Worm (Caenorhabditis elegans) whole organism, L4 larva: ENCODE measurements around the gene Y51A2D.18.

ENCODE experiments used
- D1046.2 ChIP-seq: fragments of 200-800 bp; sonication (Bioruptor generic); IDR thresholded peaks from 2 replicates; pipeline ENCODE4 v1.3.6; 2022; ENCODE audit warnings: missing genetic modification characterization, missing compliant biosample characterization
- R02D3.7 ChIP-seq: fragments of 150-350 bp; sonication (generic microtip); optimal IDR thresholded peaks from 3 replicates; lab custom pipeline; 2014; ENCODE audit warnings: missing biosample characterization, missing genetic modification characterization
- T20F7.1 ChIP-seq: fragments of 200-800 bp; sonication (Bioruptor generic); optimal IDR thresholded peaks from 2 replicates; lab custom pipeline; 2018; ENCODE audit warnings: mild to moderate bottlenecking, missing genetic modification characterization, missing compliant biosample characterization
- T26A8.4 ChIP-seq: fragments of 200-800 bp; sonication (Bioruptor generic); IDR thresholded peaks from 2 replicates; pipeline ENCODE4 v1.3.6; 2022; ENCODE audit warnings: missing genetic modification characterization, missing compliant biosample characterization
- Y75B8A.6 ChIP-seq: fragments of 200-800 bp; sonication (Bioruptor generic); IDR thresholded peaks from 2 replicates; pipeline ENCODE4 v1.3.6; 2022; ENCODE audit warnings: missing genetic modification reagents, missing genetic modification characterization, missing compliant biosample characterization
- ZK337.2 ChIP-seq: fragments of 200-800 bp; sonication (Bioruptor generic); IDR thresholded peaks from 2 replicates; pipeline ENCODE4 v1.3.6; 2022; ENCODE audit warnings: missing genetic modification reagents, missing genetic modification characterization, missing compliant biosample characterization
- aha-1 ChIP-seq: fragments of 150-350 bp; peaks from one replicate; lab custom pipeline; 2014; ENCODE audit warnings: missing biosample characterization, missing genetic modification characterization
- ceh-28 ChIP-seq: fragments of 150-350 bp; optimal IDR thresholded peaks from 2 replicates; lab custom pipeline; 2014; ENCODE audit warnings: missing biosample characterization, missing genetic modification reagents, missing genetic modification characterization
- ceh-32 ChIP-seq: sonication (generic microtip); optimal IDR thresholded peaks from 2 replicates; lab custom pipeline; 2016; ENCODE audit warnings: mild to moderate bottlenecking, missing genetic modification characterization, missing compliant biosample characterization; ENCODE audit not compliant: poor library complexity
- ceh-62 ChIP-seq: sonication (generic microtip); optimal IDR thresholded peaks from 2 replicates; lab custom pipeline; 2017; ENCODE audit warnings: missing biosample characterization, missing genetic modification characterization
- daf-16 ChIP-seq, 3 experiments: sonication (generic microtip); optimal IDR thresholded peaks; 2 replicates each; lab custom pipeline; 2016 to 2017; ENCODE audit warnings: missing genetic modification characterization in 3 of 3, missing genetic modification reagents in 3 of 3, mild to moderate bottlenecking in 2 of 3, missing compliant biosample characterization in 2 of 3, missing biosample characterization in 1 of 3, moderate library complexity in 1 of 3
- daf-19 ChIP-seq: fragments of 200-800 bp; sonication (Bioruptor generic); conservative IDR thresholded peaks from 2 replicates; pipeline ENCODE4 v1.3.6; 2022; ENCODE audit warnings: missing genetic modification characterization, missing compliant biosample characterization
- dmd-9 ChIP-seq: fragments of 200-800 bp; sonication (Bioruptor generic); IDR thresholded peaks from 2 replicates; pipeline ENCODE4 v1.3.6; 2022; ENCODE audit warnings: missing genetic modification reagents, missing genetic modification characterization, missing compliant biosample characterization
- dpl-1 ChIP-seq: fragments of 150-350 bp; optimal IDR thresholded peaks from 2 replicates; lab custom pipeline; 2014; ENCODE audit warnings: missing biosample characterization, missing genetic modification reagents, missing genetic modification characterization
- duxl-1 ChIP-seq: sonication (generic microtip); optimal IDR thresholded peaks from 2 replicates; lab custom pipeline; 2016; ENCODE audit warnings: mild to moderate bottlenecking, missing genetic modification characterization, moderate library complexity, missing compliant biosample characterization; ENCODE audit not compliant: poor library complexity
- dve-1 ChIP-seq: sonication (generic microtip); optimal IDR thresholded peaks from 2 replicates; lab custom pipeline; 2017; ENCODE audit warnings: antibody characterized with exemption, mild to moderate bottlenecking, missing genetic modification characterization, missing compliant biosample characterization; ENCODE audit not compliant: insufficient read depth
- egl-43 ChIP-seq: fragments of 200-800 bp; sonication (Bioruptor generic); IDR thresholded peaks from 2 replicates; pipeline ENCODE4 v1.3.6; 2022; ENCODE audit warnings: missing genetic modification reagents, missing genetic modification characterization, missing compliant biosample characterization
- fkh-10 ChIP-seq: fragments of 150-350 bp; optimal IDR thresholded peaks from 2 replicates; lab custom pipeline; 2014; ENCODE audit warnings: missing biosample characterization, missing genetic modification reagents, missing genetic modification characterization
- hlh-11 ChIP-seq: fragments of 200-800 bp; sonication (Bioruptor generic); optimal IDR thresholded peaks from 2 replicates; lab custom pipeline; 2018; ENCODE audit warnings: mild to moderate bottlenecking, missing genetic modification characterization, missing compliant biosample characterization
- jun-1 ChIP-seq: fragments of 150-350 bp; optimal IDR thresholded peaks from 2 replicates; lab custom pipeline; 2014; ENCODE audit warnings: missing biosample characterization, missing genetic modification reagents, missing genetic modification characterization
- lin-1 ChIP-seq: fragments of 200-800 bp; sonication (Bioruptor generic); IDR thresholded peaks from 2 replicates; pipeline ENCODE4 v1.3.6; 2022; ENCODE audit warnings: missing genetic modification reagents, missing genetic modification characterization, missing compliant biosample characterization
- lin-13 ChIP-seq: fragments of 150-350 bp; optimal IDR thresholded peaks from 2 replicates; lab custom pipeline; 2014; ENCODE audit warnings: missing biosample characterization, missing genetic modification reagents, missing genetic modification characterization
- lin-15B ChIP-seq: fragments of 150-350 bp; sonication (generic microtip); optimal IDR thresholded peaks from 3 replicates; lab custom pipeline; 2014; ENCODE audit warnings: missing biosample characterization, missing genetic modification characterization
- lin-39 ChIP-seq: fragments of 150-350 bp; optimal IDR thresholded peaks from 2 replicates; lab custom pipeline; 2014; ENCODE audit warnings: missing biosample characterization, missing genetic modification reagents, missing genetic modification characterization
- lsy-2 ChIP-seq, 2 experiments: fragments of 150-350 bp in 1 of 2; sonication (generic microtip) in 1 of 2; optimal IDR thresholded peaks; 2 replicates each; lab custom pipeline; 2014 to 2017; ENCODE audit warnings: missing biosample characterization in 2 of 2, missing genetic modification characterization in 2 of 2
- madf-5 ChIP-seq, 2 experiments: fragments of 200-800 bp; sonication (Bioruptor generic); IDR thresholded peaks; 2 replicates each; pipeline ENCODE4 v1.3.6; 2022; ENCODE audit warnings: missing compliant biosample characterization in 2 of 2, missing genetic modification characterization in 2 of 2
- madf-9 ChIP-seq: fragments of 200-800 bp; sonication (Bioruptor generic); conservative IDR thresholded peaks from 2 replicates; pipeline ENCODE4 v1.3.6; 2022; ENCODE audit warnings: missing genetic modification reagents, missing genetic modification characterization, missing compliant biosample characterization
- mes-2 ChIP-seq: sonication (generic microtip); optimal IDR thresholded peaks from 2 replicates; lab custom pipeline; 2016; ENCODE audit warnings: missing genotype, mild to moderate bottlenecking, missing genetic modification characterization, missing compliant biosample characterization; ENCODE audit not compliant: poor library complexity, severe bottlenecking
- mxl-3 ChIP-seq: fragments of 200-800 bp; sonication (Bioruptor generic); optimal IDR thresholded peaks from 2 replicates; lab custom pipeline; 2018; ENCODE audit warnings: mild to moderate bottlenecking, missing genetic modification characterization, missing compliant biosample characterization
- nhr-102 ChIP-seq: sonication (generic microtip); optimal IDR thresholded peaks from 2 replicates; lab custom pipeline; 2016; ENCODE audit warnings: mild to moderate bottlenecking, missing genetic modification characterization, moderate library complexity, missing compliant biosample characterization
- nhr-11 ChIP-seq: fragments of 150-350 bp; optimal IDR thresholded peaks from 2 replicates; lab custom pipeline; 2014; ENCODE audit warnings: missing biosample characterization, missing genetic modification characterization
- nhr-111 ChIP-seq: fragments of 200-800 bp; sonication (Bioruptor generic); optimal IDR thresholded peaks from 2 replicates; lab custom pipeline; 2018; ENCODE audit warnings: mild to moderate bottlenecking, missing genetic modification characterization, missing compliant biosample characterization
- nhr-237 ChIP-seq: sonication (generic microtip); optimal IDR thresholded peaks from 2 replicates; lab custom pipeline; 2017; ENCODE audit warnings: missing biosample characterization, missing genetic modification characterization
- nhr-25 ChIP-seq: sonication (generic microtip); optimal IDR thresholded peaks from 2 replicates; lab custom pipeline; 2017; ENCODE audit warnings: missing genetic modification characterization, mild to moderate bottlenecking, missing compliant biosample characterization, antibody characterized with exemption, moderate library complexity, borderline replicate concordance; ENCODE audit not compliant: insufficient read depth
- nhr-28 ChIP-seq: fragments of 150-350 bp; optimal IDR thresholded peaks from 2 replicates; lab custom pipeline; 2014; ENCODE audit warnings: missing biosample characterization, missing genetic modification characterization
- nhr-41 ChIP-seq: fragments of 200-800 bp; sonication (Bioruptor generic); IDR thresholded peaks from 2 replicates; pipeline ENCODE4 v1.3.6; 2022; ENCODE audit warnings: missing genetic modification reagents, missing genetic modification characterization, missing compliant biosample characterization
- nhr-48 ChIP-seq: sonication (generic microtip); optimal IDR thresholded peaks from 2 replicates; lab custom pipeline; 2016; ENCODE audit warnings: mild to moderate bottlenecking, missing genetic modification characterization, missing compliant biosample characterization
- nhr-6 ChIP-seq: fragments of 150-350 bp; optimal IDR thresholded peaks from 2 replicates; lab custom pipeline; 2014; ENCODE audit warnings: missing biosample characterization, missing genetic modification characterization
- nhr-76 ChIP-seq: fragments of 150-350 bp; optimal IDR thresholded peaks from 2 replicates; lab custom pipeline; 2014; ENCODE audit warnings: missing biosample characterization, missing genetic modification characterization
- php-3 ChIP-seq: fragments of 200-800 bp; sonication (Bioruptor generic); IDR thresholded peaks from 2 replicates; pipeline ENCODE4 v1.3.6; 2022; ENCODE audit warnings: missing genetic modification reagents, missing genetic modification characterization, missing compliant biosample characterization
- rbr-2 ChIP-seq: sonication (generic microtip); optimal IDR thresholded peaks from 2 replicates; lab custom pipeline; 2016; ENCODE audit warnings: missing genotype, missing genetic modification characterization, missing compliant biosample characterization
- sdz-12 ChIP-seq: fragments of 200-800 bp; sonication (Bioruptor generic); optimal IDR thresholded peaks from 2 replicates; lab custom pipeline; 2018; ENCODE audit warnings: mild to moderate bottlenecking, missing genetic modification characterization, missing compliant biosample characterization
- skn-1 ChIP-seq: fragments of 150-350 bp; optimal IDR thresholded peaks from 2 replicates; lab custom pipeline; 2014; ENCODE audit warnings: missing biosample characterization, missing genetic modification characterization
- unc-130 ChIP-seq: sonication (generic microtip); optimal IDR thresholded peaks from 2 replicates; lab custom pipeline; 2016; ENCODE audit warnings: missing genetic modification reagents, missing genetic modification characterization, missing compliant biosample characterization
- zag-1 ChIP-seq: fragments of 150-350 bp; optimal IDR thresholded peaks from 2 replicates; lab custom pipeline; 2014; ENCODE audit warnings: missing biosample characterization, missing genetic modification characterization
- zip-11 ChIP-seq: fragments of 200-800 bp; sonication (Bioruptor generic); IDR thresholded peaks from 2 replicates; pipeline ENCODE4 v1.3.6; 2022; ENCODE audit warnings: missing genetic modification characterization, missing compliant biosample characterization
- ztf-11 ChIP-seq: fragments of 150-350 bp; optimal IDR thresholded peaks from 2 replicates; lab custom pipeline; 2014; ENCODE audit warnings: missing biosample characterization, missing genetic modification characterization

Y51A2D.18 gene

DNA sequence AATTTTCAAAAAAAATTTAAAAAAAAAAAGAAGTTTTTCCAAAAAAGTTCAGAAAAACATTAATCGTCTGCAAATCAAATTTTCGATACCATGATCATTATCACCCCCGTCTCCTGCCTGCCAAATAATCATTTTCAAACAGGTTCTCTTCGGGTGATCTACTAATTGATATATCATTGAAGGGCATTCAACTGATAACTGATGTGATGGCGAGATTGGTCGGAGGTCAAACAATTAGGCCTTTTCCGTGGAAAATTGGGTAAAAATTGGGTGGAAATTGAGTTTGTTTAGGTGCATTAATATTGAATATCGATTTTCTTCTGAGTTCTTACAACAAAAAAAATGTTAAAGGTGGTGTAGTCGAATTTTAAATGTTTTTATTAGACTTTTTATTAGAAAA is at the start of gene Y51A2D.18:
TSS of gene Y51A2D.18 (minus strand) at position 101 of the 400 bp plus-strand sequence.
- TF ChIP-seq D1046.2 (GFP tag; lab: Robert Waterston, UW) (no peak), jun-1 (tag; lab: Kevin White, UChicago) (no peak), sdz-12 (no peak), daf-19 (GFP tag; lab: Robert Waterston, UW) (no peak), nhr-6 (no peak), T26A8.4 (GFP tag; lab: Robert Waterston, UW) (no peak), ceh-32 (tag; lab: Kevin White, UChicago) (no peak), ztf-11 (tag; lab: Kevin White, UChicago) (no peak), nhr-25 (tag; lab: Kevin White, UChicago) (no peak), skn-1 (tag; lab: Kevin White, UChicago) (no peak), lin-39 (tag; lab: Kevin White, UChicago) (no peak), fkh-10 (GFP tag; lab: Kevin White, UChicago) (no peak)

DNA sequence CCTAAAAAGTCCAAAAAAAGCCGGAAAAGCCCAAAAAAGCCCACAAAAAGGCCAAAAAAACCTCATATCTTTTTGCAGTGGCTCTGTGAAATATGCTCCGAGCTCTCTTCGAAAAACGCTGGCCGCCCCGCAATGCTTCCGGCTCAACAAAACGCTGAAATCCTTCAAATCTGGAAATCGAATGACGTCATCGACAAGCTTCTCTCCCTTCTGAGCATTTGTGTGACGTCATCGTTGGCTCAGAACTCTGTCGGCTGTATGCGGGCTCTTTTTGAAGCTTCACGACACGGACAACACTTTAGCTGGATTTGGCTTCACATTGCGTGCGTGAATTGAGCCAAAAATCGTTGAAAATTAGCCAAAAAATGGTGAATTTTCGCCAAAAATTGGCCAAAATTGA is 49.0 kb upstream of the Y51A2D.18 start:
- TF ChIP-seq zag-1 = no peak
- no peak for TF ChIP-seq nhr-237
- TF ChIP-seq ceh-62 (tag; lab: Kevin White, UChicago) = no peak
- TF ChIP-seq nhr-111 (GFP tag; lab: Kevin White, UChicago) = no peak

DNA sequence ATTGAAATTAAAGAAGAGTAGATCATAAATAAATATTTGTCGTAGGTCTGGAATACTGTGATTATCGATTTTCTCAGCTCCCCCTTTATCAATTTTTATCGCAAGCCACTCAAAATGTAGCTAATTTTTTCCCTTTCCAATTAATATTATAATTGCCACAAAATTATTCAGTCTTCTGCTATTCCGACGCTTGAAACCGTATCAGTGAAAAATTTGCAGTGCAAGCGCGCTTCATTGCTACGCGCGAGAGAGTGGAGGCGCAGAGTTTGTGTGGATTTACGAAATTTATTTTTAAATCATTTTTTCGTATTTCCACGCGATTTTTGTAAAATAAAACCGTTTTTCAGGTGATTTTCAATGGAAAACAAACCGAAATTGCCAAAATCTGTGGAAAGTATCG is 46.5 kb upstream of the Y51A2D.18 start, which contains the start of gene ints-5:
TSS of gene ints-5 (plus strand) at position 348 of the 400 bp plus-strand sequence.
- TF ChIP-seq ZK337.2 (no peak), nhr-76 (tag; lab: Kevin White, UChicago) (no peak), dmd-9 (GFP tag; lab: Robert Waterston, UW) (no peak), T20F7.1 (GFP tag; lab: Kevin White, UChicago) (no peak), nhr-6 (no peak), egl-43 (GFP tag; lab: Robert Waterston, UW) (no peak), mes-2 (tag; lab: Kevin White, UChicago) (peak; percentile 61), lin-13 (GFP tag; lab: Kevin White, UChicago) (peak; percentile 62), R02D3.7 (tag; lab: Kevin White, UChicago) (peak; percentile 55), nhr-41 (GFP tag; lab: Robert Waterston, UW) (no peak), nhr-102 (tag; lab: Kevin White, UChicago) (no peak), zag-1 (no peak), nhr-48 (no peak), madf-5 (GFP tag; IDR thresholded peaks at IDR 0.05; lab: Robert Waterston, UW) (no peak), nhr-28 (peak; percentile 32), lin-15B (tag; lab: Kevin White, UChicago) (no peak), hlh-11 (tag; lab: Kevin White, UChicago) (peak; percentile 10), unc-130 (GFP tag; lab: Kevin White, UChicago) (no peak), Y75B8A.6 (GFP tag; lab: Robert Waterston, UW) (no peak), zip-11 (GFP tag; lab: Robert Waterston, UW) (no peak), php-3 (no peak), ceh-62 (tag; lab: Kevin White, UChicago) (no peak), duxl-1 (no peak), dve-1 (peak; percentile 4), daf-16 (GFP tag; optimal IDR thresholded peaks at IDR 0.05; lab: Kevin White, UChicago) (no peak), daf-16 (tag; optimal IDR thresholded peaks at IDR 0.05; lab: Kevin White, UChicago) (peak; percentile 11), lsy-2 (tag; optimal IDR thresholded peaks at IDR 0.05; lab: Kevin White, UChicago) (peak in 1 of 2 experiments; percentile 68), ceh-28 (tag; lab: Kevin White, UChicago) (no peak), aha-1 (peak; percentile 79), mxl-3 (no peak), nhr-237 (no peak), sdz-12 (no peak), nhr-11 (no peak), ceh-32 (tag; lab: Kevin White, UChicago) (no peak), rbr-2 (tag; lab: Kevin White, UChicago) (no peak), madf-9 (GFP tag; lab: Robert Waterston, UW) (no peak), dpl-1 (peak; percentile 55), lin-1 (GFP tag; lab: Robert Waterston, UW) (no peak)
